Fruit fly (Drosophila melanogaster) whole organism, prepupa: Measurements from ENCODE around the gene CG14322.
A peak's percentile ranks its signal among the peaks of the same experiment; 100 is the strongest.

Experiments
- Blimp-1 ChIP-seq: fragments of 200-800 bp; sonication (Bioruptor generic); optimal IDR thresholded peaks from 3 replicates; lab custom pipeline; 2017; ENCODE audit warnings: missing biosample characterization, missing genetic modification characterization, mild to moderate bottlenecking, moderate library complexity, missing genetic modification reagents
- CG10631 ChIP-seq: fragments of 200-800 bp; sonication (Bioruptor generic); optimal IDR thresholded peaks from 2 replicates; lab custom pipeline; 2016; ENCODE audit warnings: missing biosample characterization, missing genetic modification characterization
- CG11294 ChIP-seq: fragments of 200-800 bp; sonication (Bioruptor generic); IDR thresholded peaks from 2 replicates; pipeline ENCODE4 v1.3.6; 2022; ENCODE audit warnings: missing biosample characterization, missing genetic modification characterization
- CG11762 ChIP-seq: fragments of 200-800 bp; sonication (Bioruptor generic); optimal IDR thresholded peaks from 3 replicates; lab custom pipeline; 2016; ENCODE audit warnings: missing biosample characterization, missing genetic modification characterization; ENCODE audit not compliant: insufficient read depth
- CG11902 ChIP-seq: fragments of 200-800 bp; sonication (Bioruptor generic); optimal IDR thresholded peaks from 3 replicates; lab custom pipeline; 2016; ENCODE audit warnings: missing biosample characterization, missing genetic modification characterization
- CG15336 ChIP-seq: fragments of 200-800 bp; sonication (Bioruptor generic); IDR thresholded peaks from 2 replicates; pipeline ENCODE4 v1.3.6; 2022; ENCODE audit warnings: missing biosample characterization, missing genetic modification characterization
- CG1621 ChIP-seq: fragments of 200-800 bp; sonication (Bioruptor generic); optimal IDR thresholded peaks from 3 replicates; lab custom pipeline; 2018; ENCODE audit warnings: missing biosample characterization, mild to moderate bottlenecking, missing genetic modification characterization
- CG16779 ChIP-seq: fragments of 200-800 bp; sonication (Bioruptor generic); optimal IDR thresholded peaks from 3 replicates; lab custom pipeline; 2017; ENCODE audit warnings: missing biosample characterization, mild to moderate bottlenecking, missing genetic modification characterization
- CG3032 ChIP-seq: fragments of 200-800 bp; optimal IDR thresholded peaks from 2 replicates; lab custom pipeline; 2019; ENCODE audit warnings: missing biosample characterization, mild to moderate bottlenecking, missing genetic modification characterization, moderate library complexity
- CG31627 ChIP-seq: fragments of 200-800 bp; sonication (Bioruptor generic); optimal IDR thresholded peaks from 3 replicates; lab custom pipeline; 2016; ENCODE audit warnings: missing biosample characterization, missing genetic modification characterization
- CG34406 ChIP-seq: fragments of 200-800 bp; sonication (Bioruptor generic); optimal IDR thresholded peaks from 3 replicates; lab custom pipeline; 2016; ENCODE audit warnings: missing biosample characterization, missing genetic modification characterization
- CG3919 ChIP-seq: fragments of 200-800 bp; sonication (Bioruptor generic); optimal IDR thresholded peaks from 3 replicates; lab custom pipeline; 2016; ENCODE audit warnings: missing biosample characterization, missing genetic modification characterization
- CG4318 ChIP-seq: fragments of 200-800 bp; sonication (Bioruptor generic); optimal IDR thresholded peaks from 3 replicates; lab custom pipeline; 2017; ENCODE audit warnings: missing biosample characterization, mild to moderate bottlenecking, missing genetic modification characterization
- CG6163 ChIP-seq: fragments of 200-800 bp; sonication (Bioruptor generic); IDR thresholded peaks from 3 replicates; pipeline ENCODE4 v1.3.6; 2022; ENCODE audit warnings: missing biosample characterization, missing genetic modification characterization
- CG6792 ChIP-seq: fragments of 200-800 bp; sonication (Bioruptor generic); optimal IDR thresholded peaks from 3 replicates; lab custom pipeline; 2016; ENCODE audit warnings: missing biosample characterization, missing genetic modification characterization
- CG6808 ChIP-seq: fragments of 200-800 bp; sonication (Bioruptor generic); optimal IDR thresholded peaks from 3 replicates; lab custom pipeline; 2017; ENCODE audit warnings: missing biosample characterization, missing genetic modification characterization, mild to moderate bottlenecking, moderate library complexity, missing genetic modification reagents
- CG6854 ChIP-seq: fragments of 200-800 bp; sonication (Bioruptor generic); optimal IDR thresholded peaks from 2 replicates; lab custom pipeline; 2017; ENCODE audit warnings: missing biosample characterization, mild to moderate bottlenecking, missing genetic modification characterization
- CG8119 ChIP-seq: fragments of 200-800 bp; sonication (Bioruptor generic); IDR thresholded peaks from 3 replicates; pipeline ENCODE4 v1.3.6; 2022; ENCODE audit warnings: missing biosample characterization, missing genetic modification characterization
- CG8632 ChIP-seq: fragments of 200-800 bp; sonication (Bioruptor generic); optimal IDR thresholded peaks from 3 replicates; lab custom pipeline; 2016; ENCODE audit warnings: missing biosample characterization, missing genetic modification characterization
- CG9139 ChIP-seq: fragments of 200-800 bp; sonication (Bioruptor generic); optimal IDR thresholded peaks from 3 replicates; lab custom pipeline; 2017; ENCODE audit warnings: missing biosample characterization, mild to moderate bottlenecking, missing genetic modification characterization
- Eip75B ChIP-seq: fragments of 200-800 bp; sonication (Bioruptor generic); optimal IDR thresholded peaks from 3 replicates; lab custom pipeline; 2016; ENCODE audit warnings: missing biosample characterization, missing genetic modification characterization
- Eip78C ChIP-seq: fragments of 200-800 bp; sonication (Bioruptor generic); peaks from one replicate; lab custom pipeline; 2016; ENCODE audit warnings: missing biosample characterization, missing genetic modification characterization
- Eip93F ChIP-seq: fragments of 200-800 bp; sonication (Bioruptor generic); optimal IDR thresholded peaks from 2 replicates; lab custom pipeline; 2016; ENCODE audit warnings: missing biosample characterization, mild to moderate bottlenecking, missing genetic modification characterization
- Ets21C ChIP-seq: fragments of 200-800 bp; sonication (Bioruptor generic); optimal IDR thresholded peaks from 3 replicates; lab custom pipeline; 2016; ENCODE audit warnings: missing biosample characterization, missing genetic modification characterization
- Ets96B ChIP-seq: fragments of 200-800 bp; optimal IDR thresholded peaks from 2 replicates; lab custom pipeline; 2019; ENCODE audit warnings: missing biosample characterization, mild to moderate bottlenecking, missing genetic modification characterization, moderate library complexity
- Gug ChIP-seq: fragments of 200-800 bp; sonication (Bioruptor generic); IDR thresholded peaks from 2 replicates; pipeline ENCODE4 v1.3.6; 2022; ENCODE audit warnings: missing biosample characterization, missing genetic modification characterization
- Hr38 ChIP-seq: sonication (Bioruptor generic); optimal IDR thresholded peaks from 2 replicates; lab custom pipeline; 2016; ENCODE audit warnings: missing biosample characterization, missing genetic modification characterization
- Hr39 ChIP-seq: fragments of 200-800 bp; sonication (Bioruptor generic); optimal IDR thresholded peaks from 2 replicates; lab custom pipeline; 2016; ENCODE audit warnings: missing biosample characterization, missing genetic modification characterization
- Hr4 ChIP-seq: fragments of 200-800 bp; sonication (Bioruptor generic); optimal IDR thresholded peaks from 3 replicates; lab custom pipeline; 2016; ENCODE audit warnings: missing biosample characterization, missing genetic modification characterization
- Lpt ChIP-seq: fragments of 200-800 bp; sonication (Bioruptor generic); optimal IDR thresholded peaks from 3 replicates; lab custom pipeline; 2016; ENCODE audit warnings: missing biosample characterization, missing genetic modification characterization
- Met ChIP-seq: fragments of 200-800 bp; sonication (Bioruptor generic); optimal IDR thresholded peaks from 3 replicates; lab custom pipeline; 2016; ENCODE audit warnings: missing biosample characterization, missing genetic modification characterization
- OdsH ChIP-seq: fragments of 200-800 bp; sonication (Bioruptor generic); optimal IDR thresholded peaks from 3 replicates; lab custom pipeline; 2016; ENCODE audit warnings: missing biosample characterization, missing genetic modification characterization
- Smox ChIP-seq: fragments of 200-800 bp; sonication (Bioruptor generic); optimal IDR thresholded peaks from 3 replicates; lab custom pipeline; 2016; ENCODE audit warnings: missing biosample characterization, missing genetic modification characterization
- Sox14 ChIP-seq: fragments of 200-800 bp; sonication (Bioruptor generic); optimal IDR thresholded peaks from 3 replicates; lab custom pipeline; 2016; ENCODE audit warnings: missing biosample characterization, missing genetic modification characterization
- Sox15 ChIP-seq: fragments of 200-800 bp; sonication (Bioruptor generic); optimal IDR thresholded peaks from 3 replicates; lab custom pipeline; 2016; ENCODE audit warnings: missing biosample characterization, missing genetic modification characterization
- achi ChIP-seq: fragments of 200-800 bp; sonication (Bioruptor generic); optimal IDR thresholded peaks from 3 replicates; lab custom pipeline; 2016; ENCODE audit warnings: missing biosample characterization, missing genetic modification characterization
- cyc ChIP-seq: fragments of 200-800 bp; sonication (Bioruptor generic); optimal IDR thresholded peaks from 3 replicates; lab custom pipeline; 2016; ENCODE audit warnings: missing biosample characterization, missing genetic modification characterization
- dac ChIP-seq: fragments of 200-800 bp; sonication (Bioruptor generic); optimal IDR thresholded peaks from 2 replicates; lab custom pipeline; 2017; ENCODE audit warnings: missing biosample characterization, mild to moderate bottlenecking, missing genetic modification characterization
- dsx ChIP-seq: fragments of 200-800 bp; optimal IDR thresholded peaks from 3 replicates; lab custom pipeline; 2019; ENCODE audit warnings: missing biosample characterization, mild to moderate bottlenecking, missing genetic modification characterization, moderate library complexity; ENCODE audit not compliant: poor library complexity, severe bottlenecking
- eg ChIP-seq: fragments of 200-800 bp; sonication (Bioruptor generic); IDR thresholded peaks from 3 replicates; pipeline ENCODE4 v1.3.6; 2022; ENCODE audit warnings: missing biosample characterization, missing genetic modification characterization
- esn ChIP-seq: fragments of 200-800 bp; sonication (Bioruptor generic); optimal IDR thresholded peaks from 2 replicates; lab custom pipeline; 2016; ENCODE audit warnings: missing biosample characterization, mild to moderate bottlenecking, missing genetic modification characterization, moderate library complexity
- fd59A ChIP-seq: fragments of 200-800 bp; sonication (Bioruptor generic); optimal IDR thresholded peaks from 2 replicates; lab custom pipeline; 2017; ENCODE audit warnings: missing biosample characterization, mild to moderate bottlenecking, missing genetic modification characterization, missing genetic modification reagents
- fd85E ChIP-seq: fragments of 200-800 bp; sonication (Bioruptor generic); optimal IDR thresholded peaks from 3 replicates; lab custom pipeline; 2016; ENCODE audit warnings: missing biosample characterization, missing genetic modification characterization
- fkh ChIP-seq: fragments of 200-800 bp; sonication (Bioruptor generic); optimal IDR thresholded peaks from 3 replicates; lab custom pipeline; 2017; ENCODE audit warnings: missing biosample characterization, mild to moderate bottlenecking, missing genetic modification characterization, moderate library complexity
- lz ChIP-seq: fragments of 200-800 bp; sonication (Bioruptor generic); optimal IDR thresholded peaks from 3 replicates; lab custom pipeline; 2016; ENCODE audit warnings: missing biosample characterization, missing genetic modification characterization
- net ChIP-seq: fragments of 200-800 bp; sonication (Bioruptor generic); optimal IDR thresholded peaks from 3 replicates; lab custom pipeline; 2016; ENCODE audit warnings: missing biosample characterization, missing genetic modification characterization
- spab ChIP-seq: fragments of 200-800 bp; sonication (Bioruptor generic); optimal IDR thresholded peaks from 2 replicates; lab custom pipeline; 2017; ENCODE audit warnings: missing biosample characterization, mild to moderate bottlenecking, missing genetic modification characterization, missing genetic modification reagents
- ss ChIP-seq, 2 experiments: fragments of 200-800 bp; sonication (Bioruptor generic); optimal IDR thresholded peaks; 2 replicates in 1 of 2; 3 replicates in 1 of 2; lab custom pipeline; 2017 to 2018; ENCODE audit warnings: mild to moderate bottlenecking in 2 of 2, missing biosample characterization in 2 of 2, missing genetic modification characterization in 2 of 2, moderate library complexity in 1 of 2
- svp ChIP-seq: fragments of 200-800 bp; sonication (Bioruptor generic); peaks from one replicate; lab custom pipeline; 2016; ENCODE audit warnings: missing biosample characterization, missing genetic modification characterization
- topi ChIP-seq: fragments of 200-800 bp; sonication (Bioruptor generic); optimal IDR thresholded peaks from 3 replicates; lab custom pipeline; 2016; ENCODE audit warnings: missing biosample characterization, missing genetic modification characterization
- vri ChIP-seq: fragments of 200-800 bp; sonication (Bioruptor generic); optimal IDR thresholded peaks from 3 replicates; lab custom pipeline; 2016; ENCODE audit warnings: missing biosample characterization, mild to moderate bottlenecking, missing genetic modification characterization

The CG14322 gene

dm6 chr3R:17716858-17717596 lies 69.5 kb downstream of the CG14322 start:
- no peak for TF ChIP-seq Hr38 (GFP tag; lab: Kevin White, UChicago)
- TF ChIP-seq CG1621: peak; percentile 55
- TF ChIP-seq CG3032 (tag; lab: Kevin White, UChicago): no peak
- TF ChIP-seq CG11902 (GFP tag; lab: Kevin White, UChicago): no peak
- TF ChIP-seq ss (GFP tag; optimal IDR thresholded peaks at IDR 0.05; lab: Kevin White, UChicago): peak; percentile 69 to 76
- peak; percentile 22 for TF ChIP-seq esn (GFP tag; lab: Kevin White, UChicago)
- TF ChIP-seq vri (GFP tag; lab: Kevin White, UChicago): peak; percentile 53
- TF ChIP-seq CG6808 (GFP tag; lab: Kevin White, UChicago): peak; percentile 42
- peak; percentile 12 for TF ChIP-seq Blimp-1
- peak; percentile 24 for TF ChIP-seq net
- TF ChIP-seq CG16779 (tag; lab: Kevin White, UChicago): peak; percentile 52
- no peak for TF ChIP-seq Eip93F (GFP tag; lab: Kevin White, UChicago)
- TF ChIP-seq CG31627 (GFP tag; lab: Kevin White, UChicago): peak; percentile 16
- TF ChIP-seq CG10631 (GFP tag; lab: Kevin White, UChicago): no peak
- peak; percentile 40 for TF ChIP-seq topi (GFP tag; lab: Kevin White, UChicago)
- TF ChIP-seq Sox15 (GFP tag; lab: Kevin White, UChicago): no peak
- no peak for TF ChIP-seq CG15336 (GFP tag; lab: Robert Waterston, UW)
- TF ChIP-seq CG3919: peak; percentile 42
- TF ChIP-seq eg (GFP tag; lab: Robert Waterston, UW): no peak
- TF ChIP-seq Eip75B: peak; percentile 35
- TF ChIP-seq CG11294 (GFP tag; lab: Robert Waterston, UW): no peak
- peak; percentile 59 for TF ChIP-seq CG6854 (GFP tag; lab: Kevin White, UChicago)
- peak; percentile 35 for TF ChIP-seq Smox
- no peak for TF ChIP-seq OdsH (GFP tag; lab: Kevin White, UChicago)
- TF ChIP-seq Gug (GFP tag; lab: Robert Waterston, UW): no peak
- TF ChIP-seq dsx: peak; percentile 45
- TF ChIP-seq svp (GFP tag; lab: Kevin White, UChicago): peak; percentile 85
- peak; percentile 13 for TF ChIP-seq spab (GFP tag; lab: Kevin White, UChicago)
- TF ChIP-seq Hr39: no peak
- TF ChIP-seq achi (GFP tag; lab: Kevin White, UChicago): peak; percentile 41
- peak; percentile 50 for TF ChIP-seq CG9139 (GFP tag; lab: Kevin White, UChicago)
- no peak for TF ChIP-seq dac (GFP tag; lab: Kevin White, UChicago)
- peak; percentile 10 for TF ChIP-seq CG34406 (GFP tag; lab: Kevin White, UChicago)
- TF ChIP-seq CG8119 (GFP tag; lab: Robert Waterston, UW): no peak
- no peak for TF ChIP-seq cyc
- TF ChIP-seq Sox14: peak; percentile 76
- no peak for TF ChIP-seq CG6163 (GFP tag; lab: Robert Waterston, UW)
- TF ChIP-seq CG6792 (GFP tag; lab: Kevin White, UChicago): no peak
- peak; percentile 10 for TF ChIP-seq lz
- TF ChIP-seq Hr4: no peak
- peak; percentile 9 for TF ChIP-seq CG8632 (GFP tag; lab: Kevin White, UChicago)
- TF ChIP-seq CG4318 (GFP tag; lab: Kevin White, UChicago): no peak
- peak; percentile 54 for TF ChIP-seq fkh (GFP tag; lab: Kevin White, UChicago)
- TF ChIP-seq fd59A (GFP tag; lab: Kevin White, UChicago): no peak
- peak; percentile 38 for TF ChIP-seq Lpt (GFP tag; lab: Kevin White, UChicago)
- TF ChIP-seq Ets96B: peak; percentile 23
- no peak for TF ChIP-seq Ets21C (GFP tag; lab: Kevin White, UChicago)
- peak; percentile 1 for TF ChIP-seq fd85E (GFP tag; lab: Kevin White, UChicago)
- TF ChIP-seq Eip78C (GFP tag; lab: Kevin White, UChicago): peak; percentile 82
- peak; percentile 53 for TF ChIP-seq Met (GFP tag; lab: Kevin White, UChicago)
- no peak for TF ChIP-seq CG11762 (GFP tag; lab: Kevin White, UChicago)
